Fruit fly (Drosophila melanogaster) whole organism, prepupa: ENCODE data around the gene Arpc4.
A peak's percentile ranks its signal among the peaks of the same experiment; 100 is the strongest.

ENCODE experiments used
- CG10631 ChIP-seq: fragments of 200-800 bp; sonication (Bioruptor generic); optimal IDR thresholded peaks from 2 replicates; lab custom pipeline; 2016; ENCODE audit warnings: missing biosample characterization, missing genetic modification characterization
- CG10669 ChIP-seq: fragments of 200-800 bp; sonication (Bioruptor generic); optimal IDR thresholded peaks from 3 replicates; lab custom pipeline; 2018; ENCODE audit warnings: missing biosample characterization, mild to moderate bottlenecking, missing genetic modification characterization, moderate library complexity
- CG11902 ChIP-seq: fragments of 200-800 bp; sonication (Bioruptor generic); optimal IDR thresholded peaks from 3 replicates; lab custom pipeline; 2016; ENCODE audit warnings: missing biosample characterization, missing genetic modification characterization
- CG1621 ChIP-seq: fragments of 200-800 bp; sonication (Bioruptor generic); optimal IDR thresholded peaks from 3 replicates; lab custom pipeline; 2018; ENCODE audit warnings: missing biosample characterization, mild to moderate bottlenecking, missing genetic modification characterization
- CG16779 ChIP-seq: fragments of 200-800 bp; sonication (Bioruptor generic); optimal IDR thresholded peaks from 3 replicates; lab custom pipeline; 2017; ENCODE audit warnings: missing biosample characterization, mild to moderate bottlenecking, missing genetic modification characterization
- CG3032 ChIP-seq: fragments of 200-800 bp; optimal IDR thresholded peaks from 2 replicates; lab custom pipeline; 2019; ENCODE audit warnings: missing biosample characterization, mild to moderate bottlenecking, missing genetic modification characterization, moderate library complexity
- CG31627 ChIP-seq: fragments of 200-800 bp; sonication (Bioruptor generic); optimal IDR thresholded peaks from 3 replicates; lab custom pipeline; 2016; ENCODE audit warnings: missing biosample characterization, missing genetic modification characterization
- CG32006 ChIP-seq: fragments of 200-800 bp; sonication (Bioruptor generic); optimal IDR thresholded peaks from 3 replicates; lab custom pipeline; 2017; ENCODE audit warnings: missing biosample characterization, mild to moderate bottlenecking, missing genetic modification characterization
- CG3919 ChIP-seq: fragments of 200-800 bp; sonication (Bioruptor generic); optimal IDR thresholded peaks from 3 replicates; lab custom pipeline; 2016; ENCODE audit warnings: missing biosample characterization, missing genetic modification characterization
- CG6163 ChIP-seq: fragments of 200-800 bp; sonication (Bioruptor generic); IDR thresholded peaks from 3 replicates; pipeline ENCODE4 v1.3.6; 2022; ENCODE audit warnings: missing biosample characterization, missing genetic modification characterization
- CG6276 ChIP-seq: fragments of 200-800 bp; sonication (Bioruptor generic); optimal IDR thresholded peaks from 2 replicates; lab custom pipeline; 2017; ENCODE audit warnings: missing biosample characterization, mild to moderate bottlenecking, missing genetic modification characterization
- CG6792 ChIP-seq: fragments of 200-800 bp; sonication (Bioruptor generic); optimal IDR thresholded peaks from 3 replicates; lab custom pipeline; 2016; ENCODE audit warnings: missing biosample characterization, missing genetic modification characterization
- CG6808 ChIP-seq: fragments of 200-800 bp; sonication (Bioruptor generic); optimal IDR thresholded peaks from 3 replicates; lab custom pipeline; 2017; ENCODE audit warnings: missing biosample characterization, missing genetic modification characterization, mild to moderate bottlenecking, moderate library complexity, missing genetic modification reagents
- CG6854 ChIP-seq: fragments of 200-800 bp; sonication (Bioruptor generic); optimal IDR thresholded peaks from 2 replicates; lab custom pipeline; 2017; ENCODE audit warnings: missing biosample characterization, mild to moderate bottlenecking, missing genetic modification characterization
- CG8119 ChIP-seq: fragments of 200-800 bp; sonication (Bioruptor generic); IDR thresholded peaks from 3 replicates; pipeline ENCODE4 v1.3.6; 2022; ENCODE audit warnings: missing biosample characterization, missing genetic modification characterization
- CG8319 ChIP-seq: fragments of 200-800 bp; sonication (Bioruptor generic); optimal IDR thresholded peaks from 3 replicates; lab custom pipeline; 2016; ENCODE audit warnings: missing biosample characterization, missing genetic modification characterization
- CG8632 ChIP-seq: fragments of 200-800 bp; sonication (Bioruptor generic); optimal IDR thresholded peaks from 3 replicates; lab custom pipeline; 2016; ENCODE audit warnings: missing biosample characterization, missing genetic modification characterization
- CG9139 ChIP-seq: fragments of 200-800 bp; sonication (Bioruptor generic); optimal IDR thresholded peaks from 3 replicates; lab custom pipeline; 2017; ENCODE audit warnings: missing biosample characterization, mild to moderate bottlenecking, missing genetic modification characterization
- Eip75B ChIP-seq: fragments of 200-800 bp; sonication (Bioruptor generic); optimal IDR thresholded peaks from 3 replicates; lab custom pipeline; 2016; ENCODE audit warnings: missing biosample characterization, missing genetic modification characterization
- Eip78C ChIP-seq: fragments of 200-800 bp; sonication (Bioruptor generic); peaks from one replicate; lab custom pipeline; 2016; ENCODE audit warnings: missing biosample characterization, missing genetic modification characterization
- Eip93F ChIP-seq: fragments of 200-800 bp; sonication (Bioruptor generic); optimal IDR thresholded peaks from 2 replicates; lab custom pipeline; 2016; ENCODE audit warnings: missing biosample characterization, mild to moderate bottlenecking, missing genetic modification characterization
- Ets96B ChIP-seq: fragments of 200-800 bp; optimal IDR thresholded peaks from 2 replicates; lab custom pipeline; 2019; ENCODE audit warnings: missing biosample characterization, mild to moderate bottlenecking, missing genetic modification characterization, moderate library complexity
- Hr38 ChIP-seq: sonication (Bioruptor generic); optimal IDR thresholded peaks from 2 replicates; lab custom pipeline; 2016; ENCODE audit warnings: missing biosample characterization, missing genetic modification characterization
- Hr39 ChIP-seq: fragments of 200-800 bp; sonication (Bioruptor generic); optimal IDR thresholded peaks from 2 replicates; lab custom pipeline; 2016; ENCODE audit warnings: missing biosample characterization, missing genetic modification characterization
- Lpt ChIP-seq: fragments of 200-800 bp; sonication (Bioruptor generic); optimal IDR thresholded peaks from 3 replicates; lab custom pipeline; 2016; ENCODE audit warnings: missing biosample characterization, missing genetic modification characterization
- Met ChIP-seq: fragments of 200-800 bp; sonication (Bioruptor generic); optimal IDR thresholded peaks from 3 replicates; lab custom pipeline; 2016; ENCODE audit warnings: missing biosample characterization, missing genetic modification characterization
- OdsH ChIP-seq: fragments of 200-800 bp; sonication (Bioruptor generic); optimal IDR thresholded peaks from 3 replicates; lab custom pipeline; 2016; ENCODE audit warnings: missing biosample characterization, missing genetic modification characterization
- Smox ChIP-seq: fragments of 200-800 bp; sonication (Bioruptor generic); optimal IDR thresholded peaks from 3 replicates; lab custom pipeline; 2016; ENCODE audit warnings: missing biosample characterization, missing genetic modification characterization
- Sox14 ChIP-seq: fragments of 200-800 bp; sonication (Bioruptor generic); optimal IDR thresholded peaks from 3 replicates; lab custom pipeline; 2016; ENCODE audit warnings: missing biosample characterization, missing genetic modification characterization
- acj6 ChIP-seq: fragments of 200-800 bp; sonication (Bioruptor generic); optimal IDR thresholded peaks from 3 replicates; lab custom pipeline; 2016; ENCODE audit warnings: missing biosample characterization, missing genetic modification characterization
- cyc ChIP-seq: fragments of 200-800 bp; sonication (Bioruptor generic); optimal IDR thresholded peaks from 3 replicates; lab custom pipeline; 2016; ENCODE audit warnings: missing biosample characterization, missing genetic modification characterization
- esn ChIP-seq: fragments of 200-800 bp; sonication (Bioruptor generic); optimal IDR thresholded peaks from 2 replicates; lab custom pipeline; 2016; ENCODE audit warnings: missing biosample characterization, mild to moderate bottlenecking, missing genetic modification characterization, moderate library complexity
- fd59A ChIP-seq: fragments of 200-800 bp; sonication (Bioruptor generic); optimal IDR thresholded peaks from 2 replicates; lab custom pipeline; 2017; ENCODE audit warnings: missing biosample characterization, mild to moderate bottlenecking, missing genetic modification characterization, missing genetic modification reagents
- fd85E ChIP-seq: fragments of 200-800 bp; sonication (Bioruptor generic); optimal IDR thresholded peaks from 3 replicates; lab custom pipeline; 2016; ENCODE audit warnings: missing biosample characterization, missing genetic modification characterization
- fkh ChIP-seq: fragments of 200-800 bp; sonication (Bioruptor generic); optimal IDR thresholded peaks from 3 replicates; lab custom pipeline; 2017; ENCODE audit warnings: missing biosample characterization, mild to moderate bottlenecking, missing genetic modification characterization, moderate library complexity
- lz ChIP-seq: fragments of 200-800 bp; sonication (Bioruptor generic); optimal IDR thresholded peaks from 3 replicates; lab custom pipeline; 2016; ENCODE audit warnings: missing biosample characterization, missing genetic modification characterization
- salr ChIP-seq, 2 experiments: fragments of 200-800 bp; sonication (Bioruptor generic); optimal IDR thresholded peaks; 3 replicates each; lab custom pipeline; 2016 to 2018; ENCODE audit warnings: missing biosample characterization in 2 of 2, missing genetic modification characterization in 2 of 2, mild to moderate bottlenecking in 1 of 2
- ss ChIP-seq, 2 experiments: fragments of 200-800 bp; sonication (Bioruptor generic); optimal IDR thresholded peaks; 2 replicates in 1 of 2; 3 replicates in 1 of 2; lab custom pipeline; 2017 to 2018; ENCODE audit warnings: mild to moderate bottlenecking in 2 of 2, missing biosample characterization in 2 of 2, missing genetic modification characterization in 2 of 2, moderate library complexity in 1 of 2
- svp ChIP-seq: fragments of 200-800 bp; sonication (Bioruptor generic); peaks from one replicate; lab custom pipeline; 2016; ENCODE audit warnings: missing biosample characterization, missing genetic modification characterization
- vri ChIP-seq: fragments of 200-800 bp; sonication (Bioruptor generic); optimal IDR thresholded peaks from 3 replicates; lab custom pipeline; 2016; ENCODE audit warnings: missing biosample characterization, mild to moderate bottlenecking, missing genetic modification characterization

Gene Arpc4

dm6 chr2L:6100202-6100689 is 24.7 kb upstream of the Arpc4 start, which contains the start of gene stai (continued):
- TF ChIP-seq CG6808 (peak; percentile 66), fd59A (GFP tag; lab: Kevin White, UChicago) (no peak), fkh (peak; percentile 65), CG3919 (GFP tag; lab: Kevin White, UChicago) (peak; percentile 57), CG8632 (GFP tag; lab: Kevin White, UChicago) (no peak), CG11902 (GFP tag; lab: Kevin White, UChicago) (no peak), Met (GFP tag; lab: Kevin White, UChicago) (peak; percentile 17), Smox (GFP tag; lab: Kevin White, UChicago) (no peak), CG6163 (peak; percentile 83; the same call in 2 of the 3 replicates), CG8319 (GFP tag; lab: Kevin White, UChicago) (no peak), CG3032 (tag; lab: Kevin White, UChicago) (no peak), fd85E (GFP tag; lab: Kevin White, UChicago) (no peak), CG8119 (GFP tag; lab: Robert Waterston, UW) (peak; percentile 39; the same call in 1 of the 3 replicates), CG16779 (tag; lab: Kevin White, UChicago) (no peak), cyc (no peak), vri (GFP tag; lab: Kevin White, UChicago) (no peak), ss (GFP tag; optimal IDR thresholded peaks at IDR 0.05; lab: Kevin White, UChicago) (peak; percentile 59 to 74), Eip78C (GFP tag; lab: Kevin White, UChicago) (peak; percentile 86), Sox14 (GFP tag; lab: Kevin White, UChicago) (peak; percentile 56), Lpt (GFP tag; lab: Kevin White, UChicago) (peak; percentile 4), CG1621 (tag; lab: Kevin White, UChicago) (peak; percentile 24), CG6276 (GFP tag; lab: Kevin White, UChicago) (peak; percentile 17), lz (GFP tag; lab: Kevin White, UChicago) (peak; percentile 13), Hr39 (GFP tag; lab: Kevin White, UChicago) (no peak), CG6854 (GFP tag; lab: Kevin White, UChicago) (peak; percentile 68), Eip75B (GFP tag; lab: Kevin White, UChicago) (peak; percentile 42), esn (GFP tag; lab: Kevin White, UChicago) (peak; percentile 45), CG9139 (GFP tag; lab: Kevin White, UChicago) (peak; percentile 51), CG31627 (no peak), CG32006 (GFP tag; lab: Kevin White, UChicago) (peak; percentile 11)

- TF ChIP-seq svp (GFP tag; lab: Kevin White, UChicago) (peak; percentile 2), CG9139 (GFP tag; lab: Kevin White, UChicago) (no peak)
- TF ChIP-seq, all 60 proteins: peak for 1
Measured at dm6 chr2L:6109313-6109847, 15.6 kb upstream of the Arpc4 start.

- TF ChIP-seq svp (GFP tag; lab: Kevin White, UChicago): peak; percentile 28
- no peak for TF ChIP-seq Smox (GFP tag; lab: Kevin White, UChicago)
Measured at dm6 chr2L:6110781-6111180, 14.2 kb upstream of the Arpc4 start.

- TF ChIP-seq salr (GFP tag; optimal IDR thresholded peaks at IDR 0.05; lab: Kevin White, UChicago) (no peak), CG11902 (GFP tag; lab: Kevin White, UChicago) (no peak), cyc (no peak), CG6808 (no peak)
Measured at dm6 chr2L:6118212-6118611, 6.7 kb upstream of the Arpc4 start, which contains the start of gene CG31642. Gene CG31642 (plus strand): TSS chr2L:6118512.

- TF ChIP-seq OdsH (GFP tag; lab: Kevin White, UChicago): no peak
- TF ChIP-seq CG10631: no peak
- TF ChIP-seq CG6854 (GFP tag; lab: Kevin White, UChicago): no peak
- no peak for TF ChIP-seq Eip93F
- no peak for TF ChIP-seq Eip78C (GFP tag; lab: Kevin White, UChicago)
- no peak for TF ChIP-seq CG6808
- TF ChIP-seq esn (GFP tag; lab: Kevin White, UChicago): no peak
- TF ChIP-seq Eip75B (GFP tag; lab: Kevin White, UChicago): no peak
- TF ChIP-seq Hr38 (GFP tag; lab: Kevin White, UChicago): no peak
- no peak for TF ChIP-seq CG10669
- TF ChIP-seq CG8319 (GFP tag; lab: Kevin White, UChicago): no peak
- TF ChIP-seq Sox14 (GFP tag; lab: Kevin White, UChicago): no peak
- no peak for TF ChIP-seq CG6792 (GFP tag; lab: Kevin White, UChicago)
- no peak for TF ChIP-seq acj6 (GFP tag; lab: Kevin White, UChicago)
- TF ChIP-seq Ets96B: no peak
Measured at dm6 chr2L:6127478-6127877, 2.5 kb downstream of the Arpc4 start, which contains the start of gene WDR79. Gene WDR79 (minus strand): TSS chr2L:6127775.
